Fruit fly (Drosophila melanogaster): ENCODE results near the gene CG9550.

- no peak for TF ChIP-seq Rel (GFP tag; optimal IDR thresholded peaks at IDR 0.05)
- TF ChIP-seq Rel (tag; optimal IDR thresholded peaks at IDR 0.05): no peak
- TF ChIP-seq h (GFP tag; optimal IDR thresholded peaks at IDR 0.05): peak; percentile 51
- no peak for TF ChIP-seq pan (optimal IDR thresholded peaks at IDR 0.05)
- TF ChIP-seq fru (GFP tag; optimal IDR thresholded peaks at IDR 0.05): no peak
- peak; percentile 51 for TF ChIP-seq OdsH (GFP tag; optimal IDR thresholded peaks at IDR 0.05)
- no peak for TF ChIP-seq Myc (optimal IDR thresholded peaks at IDR 0.05)
- no peak for TF ChIP-seq dsf (GFP tag; optimal IDR thresholded peaks at IDR 0.05; ENCODE audit: borderline replicate concordance)
- TF ChIP-seq N (GFP tag; optimal IDR thresholded peaks at IDR 0.05): no peak
- TF ChIP-seq CrebA (GFP tag; optimal IDR thresholded peaks at IDR 0.05; ENCODE audit: borderline replicate concordance): no peak
Observed at dm6 chr2L:6464780-6465179, 32.1 kb upstream of the CG9550 start.
